Worm (Caenorhabditis elegans): Measurements from ENCODE around the gene grd-10.

- no peak for TF ChIP-seq ama-1 (optimal IDR thresholded peaks at IDR 0.05)
- TF ChIP-seq eyg-1 (tag; optimal IDR thresholded peaks at IDR 0.05), result no peak
- TF ChIP-seq pat-9 (tag; optimal IDR thresholded peaks at IDR 0.05), result no peak
- TF ChIP-seq hlh-15 (tag; optimal IDR thresholded peaks at IDR 0.05), result no peak
- TF ChIP-seq ceh-31 (tag; optimal IDR thresholded peaks at IDR 0.05), result no peak
- no peak for TF ChIP-seq ceh-14 (tag; optimal IDR thresholded peaks at IDR 0.05)
- no peak for TF ChIP-seq T23F11.4 (GFP tag; optimal IDR thresholded peaks at IDR 0.05)
- TF ChIP-seq tbx-7 (tag; optimal IDR thresholded peaks at IDR 0.05), result no peak
- TF ChIP-seq ztf-16 (tag; optimal IDR thresholded peaks at IDR 0.05), result no peak
- no peak for TF ChIP-seq tbx-2 (tag; optimal IDR thresholded peaks at IDR 0.05)
Observed at ce11 chrIV:3395581-3395980, 45.3 kb upstream of the grd-10 start, which contains the start of gene C04C3.14.

Data from whole organism, late embryonic.